Worm (Caenorhabditis elegans) whole organism, mixed stage, embryonic: ENCODE data around the gene sri-43.
A peak's percentile ranks its signal among the peaks of the same experiment; 100 is the strongest.

ENCODE experiments used
- M03D4.4 ChIP-seq: sonication (generic microtip); optimal IDR thresholded peaks from 2 replicates; lab custom pipeline; 2017; ENCODE audit warnings: mild to moderate bottlenecking, missing genetic modification characterization, missing compliant biosample characterization
- bed-3 ChIP-seq: fragments of 200-800 bp; sonication (Bioruptor generic); optimal IDR thresholded peaks from 3 replicates; lab custom pipeline; 2018; ENCODE audit warnings: mild to moderate bottlenecking, missing genetic modification characterization, moderate library complexity, missing compliant biosample characterization
- blmp-1 ChIP-seq: fragments of 150-350 bp; optimal IDR thresholded peaks from 2 replicates; lab custom pipeline; 2014; ENCODE audit warnings: missing biosample characterization, missing genetic modification characterization
- ceh-39 ChIP-seq: fragments of 150-350 bp; optimal IDR thresholded peaks from 2 replicates; lab custom pipeline; 2014; ENCODE audit warnings: missing biosample characterization, missing genetic modification characterization
- ceh-43 ChIP-seq: fragments of 200-800 bp; sonication (Bioruptor generic); optimal IDR thresholded peaks from 2 replicates; lab custom pipeline; 2018; ENCODE audit warnings: mild to moderate bottlenecking, missing genetic modification characterization, moderate library complexity, missing compliant biosample characterization
- ceh-83 ChIP-seq: fragments of 200-800 bp; sonication (Bioruptor generic); optimal IDR thresholded peaks from 2 replicates; lab custom pipeline; 2018; ENCODE audit warnings: mild to moderate bottlenecking, missing genetic modification characterization, missing compliant biosample characterization
- ces-1 ChIP-seq: fragments of 150-350 bp; optimal IDR thresholded peaks from 2 replicates; lab custom pipeline; 2014; ENCODE audit warnings: missing biosample characterization, missing genetic modification reagents, missing genetic modification characterization
- cnd-1 ChIP-seq: fragments of 200-800 bp; sonication (Bioruptor generic); optimal IDR thresholded peaks from 2 replicates; lab custom pipeline; 2018; ENCODE audit warnings: mild to moderate bottlenecking, missing genetic modification characterization, missing compliant biosample characterization
- drap-1 ChIP-seq: fragments of 200-800 bp; sonication (Bioruptor generic); optimal IDR thresholded peaks from 3 replicates; lab custom pipeline; 2018; ENCODE audit warnings: mild to moderate bottlenecking, missing genetic modification characterization, missing compliant biosample characterization
- elt-1 ChIP-seq: sonication (generic microtip); optimal IDR thresholded peaks from 2 replicates; lab custom pipeline; 2017; ENCODE audit warnings: missing genetic modification characterization, mild to moderate bottlenecking, missing compliant biosample characterization, antibody characterized with exemption, moderate library complexity, borderline replicate concordance; ENCODE audit not compliant: insufficient read depth
- elt-3 ChIP-seq: fragments of 150-350 bp; optimal IDR thresholded peaks from 2 replicates; lab custom pipeline; 2014; ENCODE audit warnings: missing biosample characterization, missing genetic modification characterization
- flh-1 ChIP-seq: fragments of 200-800 bp; sonication (Bioruptor generic); optimal IDR thresholded peaks from 2 replicates; lab custom pipeline; 2018; ENCODE audit warnings: mild to moderate bottlenecking, missing genetic modification characterization, moderate library complexity, missing compliant biosample characterization
- hlh-1 ChIP-seq: fragments of 150-350 bp; optimal IDR thresholded peaks from 2 replicates; lab custom pipeline; 2014; ENCODE audit warnings: missing biosample characterization, missing genetic modification reagents, missing genetic modification characterization
- lin-13 ChIP-seq: fragments of 150-350 bp; optimal IDR thresholded peaks from 2 replicates; lab custom pipeline; 2014; ENCODE audit warnings: missing biosample characterization, missing genetic modification characterization
- lin-32 ChIP-seq: fragments of 200-800 bp; sonication (Bioruptor generic); optimal IDR thresholded peaks from 2 replicates; lab custom pipeline; 2018; ENCODE audit warnings: mild to moderate bottlenecking, missing genetic modification characterization, missing compliant biosample characterization
- lsy-2 ChIP-seq: fragments of 150-350 bp; optimal IDR thresholded peaks from 2 replicates; lab custom pipeline; 2014; ENCODE audit warnings: missing biosample characterization, missing genetic modification characterization
- mab-5 ChIP-seq: fragments of 150-350 bp; optimal IDR thresholded peaks from 2 replicates; lab custom pipeline; 2014; ENCODE audit warnings: missing biosample characterization, missing genetic modification characterization
- mep-1 ChIP-seq: fragments of 150-350 bp; optimal IDR thresholded peaks from 2 replicates; lab custom pipeline; 2017; ENCODE audit warnings: missing biosample characterization, missing genetic modification reagents, missing genetic modification characterization, inconsistent platforms
- nhr-12 ChIP-seq: fragments of 150-350 bp; optimal IDR thresholded peaks from 2 replicates; lab custom pipeline; 2014; ENCODE audit warnings: missing biosample characterization, missing genetic modification characterization
- nhr-2 ChIP-seq: fragments of 150-350 bp; optimal IDR thresholded peaks from 2 replicates; lab custom pipeline; 2014; ENCODE audit warnings: missing biosample characterization, missing genetic modification characterization
- nhr-237 ChIP-seq: fragments of 150-350 bp; optimal IDR thresholded peaks from 2 replicates; lab custom pipeline; 2014; ENCODE audit warnings: missing biosample characterization, missing genetic modification characterization
- nhr-28 ChIP-seq: fragments of 150-350 bp; optimal IDR thresholded peaks from 2 replicates; lab custom pipeline; 2014; ENCODE audit warnings: missing biosample characterization, missing genetic modification characterization
- nhr-76 ChIP-seq: sonication (generic microtip); optimal IDR thresholded peaks from 2 replicates; lab custom pipeline; 2017; ENCODE audit warnings: missing biosample characterization, missing genetic modification characterization
- sem-2 ChIP-seq: fragments of 200-800 bp; sonication (Bioruptor generic); optimal IDR thresholded peaks from 2 replicates; lab custom pipeline; 2018; ENCODE audit warnings: mild to moderate bottlenecking, missing genetic modification characterization, missing compliant biosample characterization
- snpc-4 ChIP-seq: fragments of 150-350 bp; optimal IDR thresholded peaks from 2 replicates; lab custom pipeline; 2014; ENCODE audit warnings: missing biosample characterization, missing genetic modification characterization
- sptf-1 ChIP-seq: sonication (generic microtip); optimal IDR thresholded peaks from 2 replicates; lab custom pipeline; 2017; ENCODE audit warnings: mild to moderate bottlenecking, missing genetic modification characterization, moderate library complexity, missing compliant biosample characterization
- tbx-8 ChIP-seq: fragments of 200-800 bp; sonication (Bioruptor generic); optimal IDR thresholded peaks from 2 replicates; lab custom pipeline; 2018; ENCODE audit warnings: mild to moderate bottlenecking, missing genetic modification characterization, moderate library complexity, missing compliant biosample characterization
- unc-120 ChIP-seq: sonication (generic microtip); optimal IDR thresholded peaks from 2 replicates; lab custom pipeline; 2017; ENCODE audit warnings: missing genetic modification characterization, missing compliant biosample characterization; ENCODE audit not compliant: poor library complexity, severe bottlenecking
- unc-39 ChIP-seq: fragments of 150-350 bp; optimal IDR thresholded peaks from 2 replicates; lab custom pipeline; 2014; ENCODE audit warnings: missing biosample characterization, missing genetic modification characterization
- ztf-11 ChIP-seq: fragments of 150-350 bp; optimal IDR thresholded peaks from 2 replicates; lab custom pipeline; 2014; ENCODE audit warnings: missing biosample characterization, missing genetic modification characterization

The sri-43 gene

ce11 chrII:3110099-3110498, 34.4 kb downstream of the sri-43 start:
- TF ChIP-seq sptf-1 (tag; lab: Kevin White, UChicago) (no peak), nhr-28 (tag; lab: Kevin White, UChicago) (no peak), lsy-2 (tag; lab: Kevin White, UChicago) (no peak), tbx-8 (no peak), nhr-237 (tag; lab: Kevin White, UChicago) (no peak), mab-5 (tag; lab: Kevin White, UChicago) (no peak), hlh-1 (no peak), ceh-39 (no peak), flh-1 (no peak), unc-39 (tag; lab: Kevin White, UChicago) (no peak)

- TF ChIP-seq ces-1 (GFP tag; lab: Kevin White, UChicago), result no peak
These were observed 34.9 kb downstream of the sri-43 start for ce11 chrII:3109533-3109932.

- TF ChIP-seq lin-32 (no peak), ceh-83 (GFP tag; lab: Kevin White, UChicago) (peak; percentile 43), cnd-1 (tag; lab: Kevin White, UChicago) (no peak)
These were observed 36.4 kb downstream of the sri-43 start for ce11 chrII:3108101-3108500.

- TF ChIP-seq drap-1 (GFP tag; lab: Kevin White, UChicago) (no peak), nhr-12 (tag; lab: Kevin White, UChicago) (no peak), tbx-8 (no peak), unc-39 (tag; lab: Kevin White, UChicago) (no peak), nhr-237 (tag; lab: Kevin White, UChicago) (no peak), flh-1 (no peak), bed-3 (GFP tag; lab: Kevin White, UChicago) (no peak)
- TF ChIP-seq, all 35 proteins: peak for 0
These were observed 38.7 kb downstream of the sri-43 start, which contains the start of gene clec-122 for ce11 chrII:3105765-3106164. TSS of gene clec-122 (plus strand) at chrII:3106065.

ce11 chrII:3102018-3102417, 42.4 kb downstream of the sri-43 start, which contains the start of gene clec-121:
TSS of gene clec-121 (plus strand) at chrII:3102318.
- TF ChIP-seq nhr-2 (tag; lab: Kevin White, UChicago) (no peak), cnd-1 (tag; lab: Kevin White, UChicago) (no peak), nhr-76 (tag; lab: Kevin White, UChicago) (no peak), lin-13 (no peak), lin-32 (no peak), hlh-1 (no peak), mep-1 (tag; lab: Kevin White, UChicago) (no peak), M03D4.4 (tag; lab: Kevin White, UChicago) (no peak)

ce11 chrII:3100546-3100945, 43.9 kb downstream of the sri-43 start, which contains the start of gene srg-24:
TSS of gene srg-24 (minus strand) at chrII:3100646.
- TF ChIP-seq ztf-11 (tag; lab: Kevin White, UChicago), result no peak
- no peak for TF ChIP-seq snpc-4
- TF ChIP-seq M03D4.4 (tag; lab: Kevin White, UChicago), result no peak
- TF ChIP-seq ceh-39, result no peak
- TF ChIP-seq unc-39 (tag; lab: Kevin White, UChicago), result no peak
- TF ChIP-seq lin-13, result no peak
- TF ChIP-seq hlh-1, result no peak
- TF ChIP-seq sem-2, result no peak
- no peak for TF ChIP-seq elt-3 (tag; lab: Kevin White, UChicago)
- no peak for TF ChIP-seq elt-1
- no peak for TF ChIP-seq ces-1 (GFP tag; lab: Kevin White, UChicago)
- no peak for TF ChIP-seq unc-120
- no peak for TF ChIP-seq nhr-2 (tag; lab: Kevin White, UChicago)
- TF ChIP-seq lsy-2 (tag; lab: Kevin White, UChicago), result no peak
- TF ChIP-seq ceh-83 (GFP tag; lab: Kevin White, UChicago), result no peak
- TF ChIP-seq ceh-43 (GFP tag; lab: Kevin White, UChicago), result no peak
- no peak for TF ChIP-seq nhr-237 (tag; lab: Kevin White, UChicago)
- TF ChIP-seq blmp-1, result no peak
- no peak for TF ChIP-seq mep-1 (tag; lab: Kevin White, UChicago)
- TF ChIP-seq, all 35 proteins: peak for 0
